Worm (Caenorhabditis elegans) whole organism, young adult: ENCODE measurements around the gene F56C3.1.

ENCODE experiments used
- B0035.1 ChIP-seq: sonication (generic microtip); optimal IDR thresholded peaks from 2 replicates; lab custom pipeline; 2016; ENCODE audit warnings: missing genetic modification characterization, mild to moderate bottlenecking, missing compliant biosample characterization, missing genotype, missing genetic modification reagents
- C06A6.2 ChIP-seq: fragments of 200-800 bp; sonication (Bioruptor generic); conservative IDR thresholded peaks from 2 replicates; pipeline ENCODE4 v1.3.6; 2022; ENCODE audit warnings: missing genetic modification characterization, missing compliant biosample characterization
- F52B5.7 ChIP-seq: sonication (generic microtip); optimal IDR thresholded peaks from 2 replicates; lab custom pipeline; 2016; ENCODE audit warnings: mild to moderate bottlenecking, missing genetic modification characterization, missing compliant biosample characterization
- F57C9.4 ChIP-seq: sonication (generic microtip); optimal IDR thresholded peaks from 2 replicates; lab custom pipeline; 2017; ENCODE audit warnings: mild to moderate bottlenecking, missing genetic modification characterization, missing compliant biosample characterization
- K12H6.12 ChIP-seq: fragments of 200-800 bp; sonication (Bioruptor generic); optimal IDR thresholded peaks from 2 replicates; lab custom pipeline; 2018; ENCODE audit warnings: mild to moderate bottlenecking, missing genetic modification characterization, missing compliant biosample characterization
- T07F8.4 ChIP-seq: sonication (generic microtip); optimal IDR thresholded peaks from 2 replicates; lab custom pipeline; 2016; ENCODE audit warnings: mild to moderate bottlenecking, missing genetic modification characterization, moderate library complexity, missing compliant biosample characterization
- Y53G8AR.9 ChIP-seq: fragments of 200-800 bp; sonication (Bioruptor generic); conservative IDR thresholded peaks from 2 replicates; pipeline ENCODE4 v1.3.6; 2022; ENCODE audit warnings: missing genetic modification reagents, missing genetic modification characterization, missing compliant biosample characterization
- Y79H2A.3 ChIP-seq: fragments of 200-800 bp; sonication (Bioruptor generic); conservative IDR thresholded peaks from 2 replicates; pipeline ENCODE4 v1.3.6; 2022; ENCODE audit warnings: missing genetic modification reagents, missing genetic modification characterization, missing compliant biosample characterization
- ama-1 ChIP-seq, 3 experiments: fragments of 150-350 bp in 1 of 3; sonication (generic microtip) in 2 of 3; optimal IDR thresholded peaks; 2 replicates each; lab custom pipeline; 2014 to 2018; ENCODE audit warnings: missing biosample characterization in 2 of 3, missing genetic modification characterization in 2 of 3, missing genetic modification reagents in 2 of 3
- aptf-2 ChIP-seq: fragments of 200-800 bp; sonication (Bioruptor generic); conservative IDR thresholded peaks from 2 replicates; pipeline ENCODE4 v1.3.6; 2022; ENCODE audit warnings: missing genetic modification reagents, missing genetic modification characterization, missing compliant biosample characterization
- aptf-3 ChIP-seq: fragments of 200-800 bp; sonication (Bioruptor generic); IDR thresholded peaks from 2 replicates; pipeline ENCODE4 v1.3.6; 2022; ENCODE audit warnings: missing genetic modification characterization, missing compliant biosample characterization
- athp-1 ChIP-seq: sonication (generic microtip); optimal IDR thresholded peaks from 2 replicates; lab custom pipeline; 2017; ENCODE audit warnings: mild to moderate bottlenecking, missing genetic modification characterization, missing compliant biosample characterization
- bed-2 ChIP-seq: fragments of 200-800 bp; sonication (Bioruptor generic); IDR thresholded peaks from 2 replicates; pipeline ENCODE4 v1.3.6; 2022; ENCODE audit warnings: missing genetic modification reagents, missing genetic modification characterization, missing compliant biosample characterization
- ccch-3 ChIP-seq: fragments of 200-800 bp; sonication (Bioruptor generic); optimal IDR thresholded peaks from 2 replicates; lab custom pipeline; 2018; ENCODE audit warnings: mild to moderate bottlenecking, missing genetic modification characterization, missing compliant biosample characterization
- ceh-40 ChIP-seq: fragments of 200-800 bp; sonication (Bioruptor generic); IDR thresholded peaks from 2 replicates; pipeline ENCODE4 v1.3.6; 2022; ENCODE audit warnings: missing genetic modification characterization, missing compliant biosample characterization
- ceh-58 ChIP-seq: fragments of 200-800 bp; sonication (Bioruptor generic); IDR thresholded peaks from 2 replicates; pipeline ENCODE4 v1.3.6; 2022; ENCODE audit warnings: missing genetic modification characterization, missing compliant biosample characterization
- ceh-91 ChIP-seq: fragments of 200-800 bp; sonication (Bioruptor generic); IDR thresholded peaks from 2 replicates; pipeline ENCODE4 v1.3.6; 2022; ENCODE audit warnings: missing genetic modification reagents, missing genetic modification characterization, missing compliant biosample characterization
- dox-1 ChIP-seq: fragments of 200-800 bp; sonication (Bioruptor generic); IDR thresholded peaks from 2 replicates; pipeline ENCODE4 v1.3.6; 2022; ENCODE audit warnings: missing genetic modification reagents, missing genetic modification characterization, missing compliant biosample characterization
- dpff-1 ChIP-seq: sonication (generic microtip); optimal IDR thresholded peaks from 2 replicates; lab custom pipeline; 2017; ENCODE audit warnings: mild to moderate bottlenecking, missing genetic modification characterization, missing compliant biosample characterization
- egrh-3 ChIP-seq: fragments of 200-800 bp; sonication (Bioruptor generic); IDR thresholded peaks from 2 replicates; pipeline ENCODE4 v1.3.6; 2022; ENCODE audit warnings: missing genetic modification reagents, missing genetic modification characterization, missing compliant biosample characterization
- him-1 ChIP-seq: sonication (generic microtip); optimal IDR thresholded peaks from 2 replicates; lab custom pipeline; 2016; ENCODE audit warnings: missing genotype, missing genetic modification reagents, missing genetic modification characterization, missing compliant biosample characterization
- hlh-26 ChIP-seq: fragments of 200-800 bp; sonication (Bioruptor generic); conservative IDR thresholded peaks from 2 replicates; pipeline ENCODE4 v1.3.6; 2022; ENCODE audit warnings: missing genetic modification reagents, missing genetic modification characterization, missing compliant biosample characterization
- hmg-1.2 ChIP-seq: fragments of 200-800 bp; sonication (Bioruptor generic); IDR thresholded peaks from 2 replicates; pipeline ENCODE4 v1.3.6; 2022; ENCODE audit warnings: missing genetic modification reagents, missing genetic modification characterization, missing compliant biosample characterization
- hsf-1 ChIP-seq: fragments of 200-800 bp; sonication (Bioruptor generic); IDR thresholded peaks from 2 replicates; pipeline ENCODE4 v1.3.6; 2022; ENCODE audit warnings: missing genetic modification reagents, missing genetic modification characterization, missing compliant biosample characterization
- lag-1 ChIP-seq: fragments of 200-800 bp; sonication (Bioruptor generic); IDR thresholded peaks from 2 replicates; pipeline ENCODE4 v1.3.6; 2022; ENCODE audit warnings: missing genetic modification reagents, missing genetic modification characterization, missing compliant biosample characterization
- lin-40 ChIP-seq: sonication (generic microtip); optimal IDR thresholded peaks from 2 replicates; lab custom pipeline; 2016; ENCODE audit warnings: missing genetic modification characterization, mild to moderate bottlenecking, missing compliant biosample characterization, missing genotype, missing genetic modification reagents
- lin-54 ChIP-seq: fragments of 200-800 bp; sonication (Bioruptor generic); optimal IDR thresholded peaks from 2 replicates; lab custom pipeline; 2018; ENCODE audit warnings: mild to moderate bottlenecking, missing genetic modification characterization, missing compliant biosample characterization
- lir-1 ChIP-seq: fragments of 200-800 bp; sonication (Bioruptor generic); conservative IDR thresholded peaks from 2 replicates; pipeline ENCODE4 v1.3.6; 2022; ENCODE audit warnings: missing genetic modification reagents, missing genetic modification characterization, missing compliant biosample characterization
- lsl-1 ChIP-seq: fragments of 200-800 bp; sonication (Bioruptor generic); optimal IDR thresholded peaks from 2 replicates; lab custom pipeline; 2018; ENCODE audit warnings: mild to moderate bottlenecking, missing genetic modification characterization, moderate library complexity, missing compliant biosample characterization
- lsy-27 ChIP-seq: sonication (generic microtip); optimal IDR thresholded peaks from 2 replicates; lab custom pipeline; 2017; ENCODE audit warnings: missing genetic modification characterization, mild to moderate bottlenecking, missing compliant biosample characterization, antibody characterized with exemption, missing genotype, borderline replicate concordance; ENCODE audit not compliant: insufficient read depth
- madf-3 ChIP-seq: fragments of 200-800 bp; sonication (Bioruptor generic); IDR thresholded peaks from 2 replicates; pipeline ENCODE4 v1.3.6; 2022; ENCODE audit warnings: missing genetic modification reagents, missing genetic modification characterization, missing compliant biosample characterization
- nfya-1 ChIP-seq: sonication (generic microtip); optimal IDR thresholded peaks from 2 replicates; lab custom pipeline; 2017; ENCODE audit warnings: antibody characterized with exemption, missing compliant biosample characterization, missing genetic modification characterization, borderline replicate concordance; ENCODE audit not compliant: insufficient read depth
- nhr-120 ChIP-seq: fragments of 200-800 bp; sonication (Bioruptor generic); IDR thresholded peaks from 2 replicates; pipeline ENCODE4 v1.3.6; 2022; ENCODE audit warnings: missing genetic modification characterization, missing compliant biosample characterization
- rec-8 ChIP-seq, 2 experiments: sonication (generic microtip); optimal IDR thresholded peaks; 2 replicates each; lab custom pipeline; 2016; ENCODE audit warnings: mild to moderate bottlenecking in 2 of 2, missing genetic modification characterization in 2 of 2, missing genetic modification reagents in 2 of 2, missing genotype in 2 of 2, missing biosample characterization in 1 of 2, missing compliant biosample characterization in 1 of 2, moderate library complexity in 1 of 2
- rpc-1 ChIP-seq, 2 experiments: fragments of 150-350 bp in 1 of 2; sonication (generic microtip) in 1 of 2; optimal IDR thresholded peaks; 2 replicates each; lab custom pipeline; 2014 to 2018; ENCODE audit warnings: missing biosample characterization in 1 of 2, missing genetic modification characterization in 1 of 2, missing genetic modification reagents in 1 of 2, missing genotype in 1 of 2
- sdz-38 ChIP-seq: sonication (generic microtip); optimal IDR thresholded peaks from 2 replicates; lab custom pipeline; 2016; ENCODE audit warnings: missing genotype, missing genetic modification characterization, missing compliant biosample characterization
- tbp1 ChIP-seq: fragments of 200-800 bp; sonication (Bioruptor generic); optimal IDR thresholded peaks from 2 replicates; lab custom pipeline; 2018; ENCODE audit warnings: mild to moderate bottlenecking, missing genetic modification characterization, missing compliant biosample characterization
- tlf-1 ChIP-seq: fragments of 200-800 bp; sonication (Bioruptor generic); optimal IDR thresholded peaks from 2 replicates; lab custom pipeline; 2018; ENCODE audit warnings: mild to moderate bottlenecking, missing genetic modification characterization, missing compliant biosample characterization
- xnd-1 ChIP-seq: sonication (generic microtip); optimal IDR thresholded peaks from 2 replicates; lab custom pipeline; 2016; ENCODE audit warnings: missing genotype, missing genetic modification reagents, missing genetic modification characterization, missing compliant biosample characterization
- zfh-2 ChIP-seq: fragments of 200-800 bp; sonication (Bioruptor generic); conservative IDR thresholded peaks from 2 replicates; pipeline ENCODE4 v1.3.6; 2022; ENCODE audit warnings: missing genetic modification reagents, missing genetic modification characterization, missing compliant biosample characterization
- zim-3 ChIP-seq: sonication (generic microtip); optimal IDR thresholded peaks from 2 replicates; lab custom pipeline; 2017; ENCODE audit warnings: mild to moderate bottlenecking, missing genetic modification characterization, moderate library complexity, missing compliant biosample characterization
- ztf-18 ChIP-seq: sonication (generic microtip); optimal IDR thresholded peaks from 2 replicates; lab custom pipeline; 2016; ENCODE audit warnings: missing genotype, mild to moderate bottlenecking, missing genetic modification characterization, missing compliant biosample characterization
- ztf-28 ChIP-seq: fragments of 200-800 bp; sonication (Bioruptor generic); IDR thresholded peaks from 2 replicates; pipeline ENCODE4 v1.3.6; 2022; ENCODE audit warnings: missing genetic modification reagents, missing genetic modification characterization, missing compliant biosample characterization
- ztf-3 ChIP-seq: fragments of 200-800 bp; sonication (Bioruptor generic); optimal IDR thresholded peaks from 2 replicates; lab custom pipeline; 2018; ENCODE audit warnings: mild to moderate bottlenecking, missing genetic modification characterization, missing compliant biosample characterization
- ztf-6 ChIP-seq: fragments of 200-800 bp; sonication (Bioruptor generic); IDR thresholded peaks from 2 replicates; pipeline ENCODE4 v1.3.6; 2022; ENCODE audit warnings: missing genetic modification reagents, missing genetic modification characterization, missing compliant biosample characterization

F56C3.1 gene

DNA sequence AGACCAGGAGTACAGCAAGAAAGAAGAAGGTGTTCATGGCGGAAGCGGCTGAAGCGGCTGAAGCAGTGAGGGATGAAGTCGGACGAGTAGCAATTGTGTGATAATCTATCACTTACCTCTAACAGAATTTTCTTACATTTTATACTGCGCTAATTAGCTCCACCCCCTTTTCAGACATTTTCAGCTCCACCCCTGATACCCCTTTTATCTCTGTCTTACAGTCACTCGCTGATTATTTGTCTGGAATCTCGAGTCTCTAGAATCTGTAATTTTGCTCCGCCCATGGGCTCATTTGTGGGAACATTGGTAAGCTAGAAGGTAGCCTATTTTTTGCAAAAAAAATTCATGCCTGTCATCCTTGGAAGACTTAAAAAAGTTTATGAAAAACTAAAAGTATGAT is 42.8 kb upstream of the F56C3.1 start, which contains the start of gene ins-39:
Gene ins-39 (minus strand): TSS at position 101 of the 400 bp plus-strand sequence.
- TF ChIP-seq athp-1 (tag; lab: Kevin White, UChicago) (no peak), ccch-3 (GFP tag; lab: Kevin White, UChicago) (no peak), Y53G8AR.9 (GFP tag; lab: Robert Waterston, UW) (no peak), ztf-28 (GFP tag; lab: Robert Waterston, UW) (no peak), him-1 (tag; lab: Kevin White, UChicago) (no peak), C06A6.2 (GFP tag; lab: Robert Waterston, UW) (no peak), rec-8 (tag; optimal IDR thresholded peaks at IDR 0.05; lab: Kevin White, UChicago) (no peak), ceh-91 (GFP tag; lab: Robert Waterston, UW) (no peak), rpc-1 (optimal IDR thresholded peaks at IDR 0.05; lab: Kevin White, UChicago) (no peak), rpc-1 (tag; optimal IDR thresholded peaks at IDR 0.05; lab: Kevin White, UChicago) (no peak), Y79H2A.3 (GFP tag; lab: Robert Waterston, UW) (no peak), lin-40 (tag; lab: Kevin White, UChicago) (no peak), dpff-1 (tag; lab: Kevin White, UChicago) (no peak)

DNA sequence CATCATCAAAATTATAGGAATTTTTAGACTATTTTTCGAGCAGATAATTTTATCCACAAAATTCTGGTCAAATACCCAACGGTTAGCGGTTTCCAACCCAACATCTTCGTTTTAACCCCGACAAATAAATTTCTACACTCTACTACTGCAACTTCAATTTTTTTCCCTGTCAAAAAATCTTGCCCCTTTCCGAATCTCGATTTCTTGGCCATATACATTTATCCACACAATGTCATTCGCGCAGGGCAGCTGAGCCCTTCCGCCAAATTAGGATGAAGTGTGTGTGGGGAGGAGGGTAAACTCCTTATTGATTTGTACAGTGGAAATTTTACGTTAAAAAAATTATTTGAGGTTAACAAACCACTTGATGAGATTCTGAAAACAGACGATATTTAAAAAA is 42.3 kb upstream of the F56C3.1 start:
- TF ChIP-seq ceh-40 (GFP tag; lab: Robert Waterston, UW), result no peak
- peak; percentile 92 for TF ChIP-seq C06A6.2 (GFP tag; lab: Robert Waterston, UW)
- peak; percentile 36 for TF ChIP-seq sdz-38
- TF ChIP-seq him-1 (tag; lab: Kevin White, UChicago), result no peak
- TF ChIP-seq ceh-58 (GFP tag; lab: Robert Waterston, UW), result no peak
- TF ChIP-seq B0035.1 (tag; lab: Kevin White, UChicago), result peak; percentile 90
- TF ChIP-seq ztf-3 (GFP tag; lab: Kevin White, UChicago), result peak; percentile 87
- TF ChIP-seq aptf-3 (GFP tag; lab: Robert Waterston, UW), result no peak
- no peak for TF ChIP-seq F52B5.7 (tag; lab: Kevin White, UChicago)
- TF ChIP-seq xnd-1, result no peak
- TF ChIP-seq lsl-1 (GFP tag; lab: Kevin White, UChicago), result no peak
- no peak for TF ChIP-seq hlh-26
- TF ChIP-seq zim-3 (tag; lab: Kevin White, UChicago), result no peak
- TF ChIP-seq T07F8.4 (tag; lab: Kevin White, UChicago), result peak; percentile 84
- TF ChIP-seq ztf-18 (tag; lab: Kevin White, UChicago), result peak; percentile 28
- TF ChIP-seq tbp1 (GFP tag; lab: Kevin White, UChicago), result peak; percentile 77
- 0 out of 2 replicates have a peak, but pooled peaks have one; percentile 54 for TF ChIP-seq nhr-120 (GFP tag; lab: Robert Waterston, UW)
- TF ChIP-seq ama-1 (optimal IDR thresholded peaks at IDR 0.05; lab: Kevin White, UChicago), result no peak
- TF ChIP-seq ama-1 (GFP tag; optimal IDR thresholded peaks at IDR 0.05; lab: Kevin White, UChicago), result no peak
- TF ChIP-seq tlf-1 (GFP tag; lab: Kevin White, UChicago), result peak; percentile 97
- TF ChIP-seq bed-2, result peak; percentile 32; the same call in 1 of the 2 replicates
- peak; percentile 81 for TF ChIP-seq hmg-1.2
- TF ChIP-seq lsy-27 (tag; lab: Kevin White, UChicago), result peak; percentile 50
- TF ChIP-seq nfya-1 (tag; lab: Kevin White, UChicago), result no peak
- peak; percentile 87 for TF ChIP-seq lir-1 (GFP tag; lab: Robert Waterston, UW)
- TF ChIP-seq egrh-3 (GFP tag; lab: Robert Waterston, UW), result no peak
- TF ChIP-seq hsf-1 (GFP tag; lab: Robert Waterston, UW), result no peak
- TF ChIP-seq aptf-2 (GFP tag; lab: Robert Waterston, UW), result no peak
- TF ChIP-seq madf-3 (GFP tag; lab: Robert Waterston, UW), result no peak
- no peak for TF ChIP-seq zfh-2
- TF ChIP-seq dox-1 (GFP tag; lab: Robert Waterston, UW), result peak; percentile 98
- no peak for TF ChIP-seq rpc-1 (optimal IDR thresholded peaks at IDR 0.05; lab: Kevin White, UChicago)
- TF ChIP-seq rpc-1 (tag; optimal IDR thresholded peaks at IDR 0.05; lab: Kevin White, UChicago), result no peak
- TF ChIP-seq lin-54 (GFP tag; lab: Kevin White, UChicago), result peak; percentile 85
- no peak for TF ChIP-seq F57C9.4 (tag; lab: Kevin White, UChicago)
- peak; percentile 99 for TF ChIP-seq lin-40 (tag; lab: Kevin White, UChicago)
- TF ChIP-seq ztf-6 (GFP tag; lab: Robert Waterston, UW), result no peak
- TF ChIP-seq ccch-3 (GFP tag; lab: Kevin White, UChicago), result peak; percentile 58
- TF ChIP-seq lag-1, result 0 out of 2 replicates have a peak, but pooled peaks have one; percentile 29
- peak; percentile 82 for TF ChIP-seq K12H6.12 (tag; lab: Kevin White, UChicago)
